Fruit fly (Drosophila melanogaster) whole organism, embryonic: ENCODE results near the gene Eig71Ea.
A peak's percentile ranks its signal among the peaks of the same experiment; 100 is the strongest.

Source experiments
- B-H1 ChIP-seq: fragments of 200-800 bp; sonication (Bioruptor generic); IDR thresholded peaks from 3 replicates; pipeline ENCODE4 v1.3.6; 2022; ENCODE audit warnings: missing biosample characterization, missing genetic modification characterization
- CG12104 ChIP-seq: fragments of 200-800 bp; sonication (Bioruptor generic); optimal IDR thresholded peaks from 3 replicates; lab custom pipeline; 2016; ENCODE audit warnings: missing biosample characterization, missing genetic modification characterization
- CG12236 ChIP-seq: fragments of 200-800 bp; sonication (Bioruptor generic); optimal IDR thresholded peaks from 2 replicates; lab custom pipeline; 2016; ENCODE audit warnings: missing biosample characterization, missing genetic modification characterization
- CG1233 ChIP-seq: fragments of 200-800 bp; sonication (Bioruptor generic); optimal IDR thresholded peaks from 4 replicates; lab custom pipeline; 2018; ENCODE audit warnings: missing biosample characterization, mild to moderate bottlenecking, missing genetic modification characterization
- CG12769 ChIP-seq: fragments of 200-800 bp; sonication (Bioruptor generic); optimal IDR thresholded peaks from 2 replicates; lab custom pipeline; 2019; ENCODE audit warnings: missing biosample characterization, mild to moderate bottlenecking, missing genetic modification characterization, moderate library complexity
- CG13123 ChIP-seq: fragments of 200-800 bp; sonication (Bioruptor generic); optimal IDR thresholded peaks from 2 replicates; lab custom pipeline; 2016; ENCODE audit warnings: missing biosample characterization, missing genetic modification characterization
- CG14050 ChIP-seq: fragments of 200-800 bp; sonication (Bioruptor generic); IDR thresholded peaks from 3 replicates; pipeline ENCODE4 v1.3.6; 2022; ENCODE audit warnings: missing biosample characterization, missing genetic modification characterization
- CG14965 ChIP-seq: fragments of 200-800 bp; sonication (Bioruptor generic); optimal IDR thresholded peaks from 2 replicates; lab custom pipeline; 2016; ENCODE audit warnings: missing biosample characterization, missing genetic modification characterization, borderline replicate concordance
- CG16779 ChIP-seq: fragments of 200-800 bp; sonication (Bioruptor generic); IDR thresholded peaks from 2 replicates; pipeline ENCODE4 v1.3.6; 2022; ENCODE audit warnings: missing biosample characterization, missing genetic modification characterization
- CG16815 ChIP-seq: fragments of 200-800 bp; sonication (Bioruptor generic); optimal IDR thresholded peaks from 3 replicates; lab custom pipeline; 2017; ENCODE audit warnings: missing biosample characterization, mild to moderate bottlenecking, missing genetic modification characterization
- CG18262 ChIP-seq: fragments of 200-800 bp; optimal IDR thresholded peaks from 3 replicates; lab custom pipeline; 2019; ENCODE audit warnings: missing biosample characterization, mild to moderate bottlenecking, missing genetic modification characterization, moderate library complexity
- CG2202 ChIP-seq: fragments of 200-800 bp; sonication (Bioruptor generic); optimal IDR thresholded peaks from 2 replicates; lab custom pipeline; 2018; ENCODE audit warnings: missing biosample characterization, mild to moderate bottlenecking, missing genetic modification characterization
- CG31441 ChIP-seq: fragments of 200-800 bp; sonication (Bioruptor generic); IDR thresholded peaks from 2 replicates; pipeline ENCODE4 v1.3.6; 2022; ENCODE audit warnings: missing biosample characterization, missing genetic modification characterization
- CG34376 ChIP-seq: fragments of 200-800 bp; sonication (Bioruptor generic); optimal IDR thresholded peaks from 2 replicates; lab custom pipeline; 2018; ENCODE audit warnings: missing biosample characterization, mild to moderate bottlenecking, missing genetic modification characterization
- CG5245 ChIP-seq: fragments of 200-800 bp; sonication (Bioruptor generic); optimal IDR thresholded peaks from 3 replicates; lab custom pipeline; 2016; ENCODE audit warnings: missing biosample characterization, missing genetic modification characterization
- CG6854 ChIP-seq: fragments of 200-800 bp; sonication (Bioruptor generic); optimal IDR thresholded peaks from 3 replicates; lab custom pipeline; 2017; ENCODE audit warnings: missing biosample characterization, mild to moderate bottlenecking, missing genetic modification characterization
- CG8944 ChIP-seq: fragments of 200-800 bp; sonication (Bioruptor generic); optimal IDR thresholded peaks from 3 replicates; lab custom pipeline; 2016; ENCODE audit warnings: missing biosample characterization, missing genetic modification characterization
- CG9817 ChIP-seq: fragments of 200-800 bp; sonication (Bioruptor generic); optimal IDR thresholded peaks from 2 replicates; lab custom pipeline; 2018; ENCODE audit warnings: missing biosample characterization, mild to moderate bottlenecking, missing genetic modification characterization, moderate library complexity
- Dbx ChIP-seq: fragments of 200-800 bp; sonication (Bioruptor generic); IDR thresholded peaks from 3 replicates; pipeline ENCODE4 v1.3.6; 2022; ENCODE audit warnings: missing biosample characterization, missing genetic modification characterization
- Dfd ChIP-seq, 2 experiments: fragments of >200 bp; optimal IDR thresholded peaks; 2 replicates each; lab custom pipeline; 2017; ENCODE audit warnings: missing biosample characterization in 2 of 2, missing genetic modification characterization in 2 of 2
- Doc2 ChIP-seq: fragments of 200-800 bp; sonication (Bioruptor generic); IDR thresholded peaks from 2 replicates; pipeline ENCODE4 v1.3.6; 2022; ENCODE audit warnings: missing biosample characterization, missing genetic modification characterization
- Myb ChIP-seq: fragments of 200-800 bp; sonication (Bioruptor generic); optimal IDR thresholded peaks from 2 replicates; lab custom pipeline; 2016; ENCODE audit warnings: missing biosample characterization, missing genetic modification characterization
- NC2α ChIP-seq: fragments of 200-800 bp; sonication (Bioruptor generic); optimal IDR thresholded peaks from 2 replicates; lab custom pipeline; 2016; ENCODE audit warnings: missing biosample characterization, missing genetic modification characterization
- Nf-YA ChIP-seq: fragments of 200-800 bp; sonication (Bioruptor generic); IDR thresholded peaks from 2 replicates; pipeline ENCODE4 v1.3.6; 2022; ENCODE audit warnings: missing biosample characterization, missing genetic modification characterization
- Nf-YC ChIP-seq: fragments of 200-800 bp; optimal IDR thresholded peaks from 3 replicates; lab custom pipeline; 2019; ENCODE audit warnings: missing biosample characterization, mild to moderate bottlenecking, missing genetic modification characterization, moderate library complexity
- PHDP ChIP-seq: fragments of 200-800 bp; sonication (Bioruptor generic); optimal IDR thresholded peaks from 3 replicates; lab custom pipeline; 2018; ENCODE audit warnings: missing biosample characterization, mild to moderate bottlenecking, missing genetic modification characterization, moderate library complexity
- Stat92E ChIP-seq, 3 experiments: fragments of >200 bp in 2 of 3; fragments of 200-800 bp in 1 of 3; sonication (Bioruptor generic) in 1 of 3; optimal IDR thresholded peaks; 2 replicates each; lab custom pipeline; 2017 to 2019; ENCODE audit warnings: missing biosample characterization in 3 of 3, missing genetic modification characterization in 3 of 3, mild to moderate bottlenecking in 1 of 3, moderate library complexity in 1 of 3
- TFAM ChIP-seq: fragments of 200-800 bp; sonication (Bioruptor generic); optimal IDR thresholded peaks from 2 replicates; lab custom pipeline; 2017; ENCODE audit warnings: missing biosample characterization, missing genetic modification characterization, inconsistent platforms
- Taf1 ChIP-seq: fragments of 200-800 bp; sonication (Bioruptor generic); IDR thresholded peaks from 2 replicates; pipeline ENCODE4 v1.3.6; 2022; ENCODE audit warnings: missing biosample characterization, missing genetic modification characterization
- Usf ChIP-seq: fragments of 200-800 bp; sonication (Bioruptor generic); optimal IDR thresholded peaks from 2 replicates; lab custom pipeline; 2017; ENCODE audit warnings: missing genotype, missing biosample characterization, missing genetic modification characterization
- az2 ChIP-seq: fragments of 200-800 bp; sonication (Bioruptor generic); optimal IDR thresholded peaks from 3 replicates; lab custom pipeline; 2016; ENCODE audit warnings: missing biosample characterization, missing genetic modification characterization
- dm ChIP-seq: fragments of 200-800 bp; sonication (Bioruptor generic); optimal IDR thresholded peaks from 3 replicates; lab custom pipeline; 2016; ENCODE audit warnings: missing biosample characterization, missing genetic modification characterization
- exex ChIP-seq: fragments of 200-800 bp; sonication (Bioruptor generic); optimal IDR thresholded peaks from 4 replicates; lab custom pipeline; 2018; ENCODE audit warnings: missing biosample characterization, mild to moderate bottlenecking, missing genetic modification characterization, moderate library complexity
- fd96Cb ChIP-seq: fragments of 200-800 bp; sonication (Bioruptor generic); optimal IDR thresholded peaks from 2 replicates; lab custom pipeline; 2018; ENCODE audit warnings: missing biosample characterization, mild to moderate bottlenecking, missing genetic modification characterization, moderate library complexity
- gt ChIP-seq: fragments of 200-800 bp; sonication (Bioruptor generic); IDR thresholded peaks from 2 replicates; pipeline ENCODE4 v1.3.6; 2022; ENCODE audit warnings: missing biosample characterization, missing genetic modification characterization
- ind ChIP-seq: fragments of 200-800 bp; sonication (Bioruptor generic); optimal IDR thresholded peaks from 3 replicates; lab custom pipeline; 2016; ENCODE audit warnings: missing biosample characterization, missing genetic modification characterization
- jumu ChIP-seq: fragments of 200-800 bp; sonication (Bioruptor generic); optimal IDR thresholded peaks from 3 replicates; lab custom pipeline; 2016; ENCODE audit warnings: missing biosample characterization, missing genetic modification characterization
- ken ChIP-seq: fragments of 200-800 bp; sonication (Bioruptor generic); IDR thresholded peaks from 3 replicates; pipeline ENCODE4 v1.3.6; 2022; ENCODE audit warnings: missing biosample characterization, missing genetic modification characterization
- klu ChIP-seq: fragments of 200-800 bp; sonication (Bioruptor generic); IDR thresholded peaks from 2 replicates; pipeline ENCODE4 v1.3.6; 2022; ENCODE audit warnings: missing biosample characterization, missing genetic modification characterization
- lbe ChIP-seq: fragments of 200-800 bp; sonication (Bioruptor generic); optimal IDR thresholded peaks from 2 replicates; lab custom pipeline; 2016; ENCODE audit warnings: missing biosample characterization, mild to moderate bottlenecking, missing genetic modification characterization
- lola ChIP-seq, 3 experiments: fragments of >200 bp in 2 of 3; fragments of 200-800 bp in 1 of 3; sonication (Bioruptor generic) in 1 of 3; optimal IDR thresholded peaks; 2 replicates each; lab custom pipeline; 2017 to 2019; ENCODE audit warnings: missing biosample characterization in 3 of 3, missing genetic modification characterization in 3 of 3, mild to moderate bottlenecking in 1 of 3, moderate library complexity in 1 of 3
- lov ChIP-seq, 2 experiments: fragments of 200-800 bp in 1 of 2; fragments of >200 bp in 1 of 2; sonication (Bioruptor generic) in 1 of 2; IDR thresholded peaks in 1 of 2; optimal IDR thresholded peaks in 1 of 2; 2 replicates in 1 of 2; 3 replicates in 1 of 2; pipeline versions ENCODE4 v1.3.6 to Lab custom; 2017 to 2022; ENCODE audit warnings: missing biosample characterization in 1 of 2, missing genetic modification characterization in 1 of 2
- repo ChIP-seq: fragments of 200-800 bp; sonication (Bioruptor generic); optimal IDR thresholded peaks from 2 replicates; lab custom pipeline; 2016; ENCODE audit warnings: missing biosample characterization, missing genetic modification characterization
- scrt ChIP-seq: fragments of 200-800 bp; sonication (Bioruptor generic); optimal IDR thresholded peaks from 2 replicates; lab custom pipeline; 2018; ENCODE audit warnings: missing biosample characterization, mild to moderate bottlenecking, missing genetic modification characterization, moderate library complexity
- shn ChIP-seq: fragments of 200-800 bp; sonication (Bioruptor generic); optimal IDR thresholded peaks from 3 replicates; lab custom pipeline; 2016; ENCODE audit warnings: missing biosample characterization, missing genetic modification characterization
- sna ChIP-seq: fragments of 200-800 bp; sonication (Bioruptor generic); IDR thresholded peaks from 2 replicates; pipeline ENCODE4 v1.3.6; 2022; ENCODE audit warnings: missing biosample characterization, missing genetic modification characterization; ENCODE audit not compliant: partially characterized antibody
- sqz ChIP-seq: fragments of 200-800 bp; sonication (Bioruptor generic); optimal IDR thresholded peaks from 3 replicates; lab custom pipeline; 2018; ENCODE audit warnings: missing biosample characterization, mild to moderate bottlenecking, missing genetic modification characterization
- sug ChIP-seq: fragments of 200-800 bp; optimal IDR thresholded peaks from 2 replicates; lab custom pipeline; 2019; ENCODE audit warnings: missing biosample characterization, mild to moderate bottlenecking, missing genetic modification characterization, moderate library complexity
- zf30C ChIP-seq: fragments of 200-800 bp; sonication (Bioruptor generic); optimal IDR thresholded peaks from 3 replicates; lab custom pipeline; 2018; ENCODE audit warnings: missing biosample characterization, mild to moderate bottlenecking, missing genetic modification characterization

Gene Eig71Ea

DNA sequence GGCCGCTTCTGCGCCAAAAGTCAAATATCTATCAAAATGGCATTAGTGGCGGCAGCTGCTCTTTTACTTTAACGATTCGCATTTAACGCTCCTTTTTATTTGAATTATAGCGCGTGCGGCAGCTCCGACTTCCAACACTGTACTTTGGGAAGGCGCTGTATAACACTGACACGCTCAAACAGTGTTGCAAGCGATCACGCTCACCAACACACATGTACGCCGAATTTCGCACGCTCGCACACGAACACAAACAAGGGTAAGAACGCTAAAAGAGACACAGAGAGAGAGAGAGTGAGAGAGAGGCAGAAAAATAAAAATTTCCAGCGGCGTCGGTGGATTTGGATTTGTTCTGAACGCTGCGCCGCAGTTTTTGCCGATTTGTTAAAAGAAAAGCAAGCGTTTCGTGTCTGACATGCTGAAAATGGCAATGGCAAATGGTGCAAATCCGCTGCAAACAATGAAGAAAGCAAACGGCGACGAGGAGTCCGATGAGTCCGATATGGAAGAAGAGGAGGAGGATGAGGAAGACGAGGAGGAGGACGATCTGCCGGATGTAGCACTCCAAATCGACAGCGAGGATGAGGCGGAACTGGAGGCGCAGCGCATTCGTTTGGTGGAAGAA lies 29.7 kb downstream of the Eig71Ea start, which contains the start of gene Phs (continued):
- peak; percentile 86 for TF ChIP-seq repo
- peak; percentile 93 for TF ChIP-seq shn (GFP tag; lab: Kevin White, UChicago)
- peak; percentile 94 for TF ChIP-seq ken (GFP tag; lab: Robert Waterston, UW)
- peak; percentile 90 for TF ChIP-seq CG8944
- TF ChIP-seq Nf-YA: 0 out of 2 replicates have a peak, but pooled peaks have one; percentile 6
- peak; percentile 38 for TF ChIP-seq CG18262 (tag; lab: Kevin White, UChicago)
- peak; percentile 84 for TF ChIP-seq lbe (GFP tag; lab: Kevin White, UChicago)
- TF ChIP-seq CG12769: peak; percentile 82
- TF ChIP-seq sqz (GFP tag; lab: Kevin White, UChicago): peak; percentile 38
- peak; percentile 14; the same call in 1 of the 2 replicates for TF ChIP-seq sna (GFP tag; lab: Robert Waterston, UW)
- TF ChIP-seq dm (GFP tag; lab: Kevin White, UChicago): peak; percentile 70
- TF ChIP-seq CG5245: peak; percentile 77
- TF ChIP-seq CG1233 (GFP tag; lab: Kevin White, UChicago): peak; percentile 64
- TF ChIP-seq CG9817 (tag; lab: Kevin White, UChicago): peak; percentile 75
- TF ChIP-seq CG12104 (GFP tag; lab: Kevin White, UChicago): peak; percentile 22
- peak; percentile 56 for TF ChIP-seq CG12236
- TF ChIP-seq CG16779: peak; percentile 83
- TF ChIP-seq CG13123 (GFP tag; lab: Kevin White, UChicago): peak; percentile 62
- no peak for TF ChIP-seq TFAM
- no peak for TF ChIP-seq Dfd (GFP tag; optimal IDR thresholded peaks at IDR 0.05; lab: Kevin White, UChicago)
- TF ChIP-seq PHDP (tag; lab: Kevin White, UChicago): peak; percentile 48
- TF ChIP-seq scrt (GFP tag; lab: Kevin White, UChicago): peak; percentile 28
- no peak for TF ChIP-seq Doc2 (GFP tag; lab: Robert Waterston, UW)
- TF ChIP-seq exex (tag; lab: Kevin White, UChicago): no peak
- TF ChIP-seq Myb (GFP tag; lab: Kevin White, UChicago): peak; percentile 91
- peak; percentile 7 for TF ChIP-seq CG6854
- TF ChIP-seq sug: peak; percentile 59
- TF ChIP-seq lola (GFP tag; optimal IDR thresholded peaks at IDR 0.05; lab: Kevin White, UChicago): peak in 1 of 3 experiments; percentile 30
- TF ChIP-seq CG16815 (GFP tag; lab: Kevin White, UChicago): peak; percentile 83
- peak; percentile 90 for TF ChIP-seq jumu (GFP tag; lab: Kevin White, UChicago)
- TF ChIP-seq Dbx (GFP tag; lab: Robert Waterston, UW): peak; percentile 93
- TF ChIP-seq NC2α (GFP tag; lab: Kevin White, UChicago): peak; percentile 80
- TF ChIP-seq zf30C (GFP tag; lab: Kevin White, UChicago): peak; percentile 36
- peak; percentile 73 for TF ChIP-seq klu (GFP tag; lab: Robert Waterston, UW)
- peak; percentile 51 for TF ChIP-seq CG2202 (tag; lab: Kevin White, UChicago)
- TF ChIP-seq CG31441 (GFP tag; lab: Robert Waterston, UW): peak; percentile 46; the same call in 1 of the 2 replicates
- peak in 1 of 3 experiments; percentile 1 for TF ChIP-seq Stat92E (GFP tag; optimal IDR thresholded peaks at IDR 0.05; lab: Kevin White, UChicago)
- TF ChIP-seq Taf1 (GFP tag; lab: Robert Waterston, UW): no peak
- peak; percentile 48 for TF ChIP-seq Usf (GFP tag; lab: Kevin White, UChicago)
- TF ChIP-seq Nf-YC (tag; lab: Kevin White, UChicago): peak; percentile 46
- TF ChIP-seq B-H1 (GFP tag; lab: Robert Waterston, UW): no peak
- peak; percentile 12; the same call in 1 of the 2 replicates for TF ChIP-seq gt (GFP tag; lab: Robert Waterston, UW)
- TF ChIP-seq CG14965 (GFP tag; lab: Kevin White, UChicago): peak; percentile 52
- TF ChIP-seq az2 (GFP tag; lab: Kevin White, UChicago): peak; percentile 69
- peak; percentile 44 for TF ChIP-seq fd96Cb
- TF ChIP-seq CG34376: peak; percentile 63
- TF ChIP-seq ind (GFP tag; lab: Kevin White, UChicago): peak; percentile 88
- no peak for TF ChIP-seq lov (optimal IDR thresholded peaks at IDR 0.05; lab: Kevin White, UChicago)
- peak; percentile 78; the same call in 1 of the 3 replicates for TF ChIP-seq lov (GFP tag; IDR thresholded peaks at IDR 0.05; lab: Robert Waterston, UW)
- peak; percentile 67 for TF ChIP-seq CG14050 (GFP tag; lab: Robert Waterston, UW)
